Worm (Caenorhabditis elegans) whole organism, young adult: ENCODE measurements around the gene pqn-41.

ENCODE experiments used
- B0035.1 ChIP-seq: sonication (generic microtip); optimal IDR thresholded peaks from 2 replicates; lab custom pipeline; 2016; ENCODE audit warnings: missing genetic modification characterization, mild to moderate bottlenecking, missing compliant biosample characterization, missing genotype, missing genetic modification reagents
- F39B2.1 ChIP-seq: fragments of 200-800 bp; sonication (Bioruptor generic); IDR thresholded peaks from 2 replicates; pipeline ENCODE4 v1.3.6; 2022; ENCODE audit warnings: missing genetic modification reagents, missing genetic modification characterization, missing compliant biosample characterization
- F57A8.1 ChIP-seq: fragments of 200-800 bp; sonication (Bioruptor generic); optimal IDR thresholded peaks from 2 replicates; lab custom pipeline; 2018; ENCODE audit warnings: mild to moderate bottlenecking, missing genetic modification characterization, moderate library complexity, missing compliant biosample characterization
- K11D2.4 ChIP-seq: fragments of 200-800 bp; sonication (Bioruptor generic); IDR thresholded peaks from 2 replicates; pipeline ENCODE4 v1.3.6; 2022; ENCODE audit warnings: missing genetic modification reagents, missing genetic modification characterization, missing compliant biosample characterization
- T07F8.4 ChIP-seq: sonication (generic microtip); optimal IDR thresholded peaks from 2 replicates; lab custom pipeline; 2016; ENCODE audit warnings: mild to moderate bottlenecking, missing genetic modification characterization, moderate library complexity, missing compliant biosample characterization
- Y95B8A.8 ChIP-seq: fragments of 200-800 bp; sonication (Bioruptor generic); IDR thresholded peaks from 2 replicates; pipeline ENCODE4 v1.3.6; 2022; ENCODE audit warnings: missing genetic modification reagents, missing genetic modification characterization, missing compliant biosample characterization
- akir-1 ChIP-seq: fragments of 200-800 bp; sonication (Bioruptor generic); optimal IDR thresholded peaks from 2 replicates; lab custom pipeline; 2018; ENCODE audit warnings: mild to moderate bottlenecking, missing genetic modification characterization, moderate library complexity, missing compliant biosample characterization
- atf-7 ChIP-seq: sonication (generic microtip); optimal IDR thresholded peaks from 2 replicates; lab custom pipeline; 2017; ENCODE audit warnings: mild to moderate bottlenecking, missing genetic modification characterization, missing compliant biosample characterization
- attf-5 ChIP-seq: fragments of 200-800 bp; sonication (Bioruptor generic); optimal IDR thresholded peaks from 2 replicates; lab custom pipeline; 2018; ENCODE audit warnings: mild to moderate bottlenecking, missing genetic modification characterization, missing compliant biosample characterization
- bed-1 ChIP-seq: fragments of 200-800 bp; sonication (Bioruptor generic); IDR thresholded peaks from 2 replicates; pipeline ENCODE4 v1.3.6; 2022; ENCODE audit warnings: missing genetic modification reagents, missing genetic modification characterization, missing compliant biosample characterization
- cebp-1 ChIP-seq, 2 experiments: fragments of 200-800 bp in 1 of 2; sonication (Bioruptor generic) in 1 of 2; sonication (generic microtip) in 1 of 2; IDR thresholded peaks in 1 of 2; optimal IDR thresholded peaks in 1 of 2; 2 replicates each; pipeline versions ENCODE4 v1.3.6 to Lab custom; 2017 to 2022; ENCODE audit warnings: missing compliant biosample characterization in 2 of 2, missing genetic modification characterization in 2 of 2, mild to moderate bottlenecking in 1 of 2, missing genetic modification reagents in 1 of 2, moderate library complexity in 1 of 2
- chd-7 ChIP-seq: sonication (generic microtip); optimal IDR thresholded peaks from 2 replicates; lab custom pipeline; 2016; ENCODE audit warnings: mild to moderate bottlenecking, missing genetic modification characterization, moderate library complexity, missing compliant biosample characterization
- dpl-1 ChIP-seq: fragments of 150-350 bp; optimal IDR thresholded peaks from 2 replicates; lab custom pipeline; 2014; ENCODE audit warnings: missing biosample characterization, missing genetic modification reagents, missing genetic modification characterization
- ekl-4 ChIP-seq: fragments of 200-800 bp; sonication (Bioruptor generic); IDR thresholded peaks from 2 replicates; pipeline ENCODE4 v1.3.6; 2022; ENCODE audit warnings: missing genetic modification reagents, missing genetic modification characterization, missing compliant biosample characterization
- gei-17 ChIP-seq: fragments of 200-800 bp; sonication (Bioruptor generic); optimal IDR thresholded peaks from 2 replicates; lab custom pipeline; 2018; ENCODE audit warnings: mild to moderate bottlenecking, missing genetic modification characterization, missing compliant biosample characterization
- him-1 ChIP-seq: sonication (generic microtip); optimal IDR thresholded peaks from 2 replicates; lab custom pipeline; 2016; ENCODE audit warnings: missing genotype, missing genetic modification reagents, missing genetic modification characterization, missing compliant biosample characterization
- hlh-26 ChIP-seq: fragments of 200-800 bp; sonication (Bioruptor generic); conservative IDR thresholded peaks from 2 replicates; pipeline ENCODE4 v1.3.6; 2022; ENCODE audit warnings: missing genetic modification reagents, missing genetic modification characterization, missing compliant biosample characterization
- hmg-20 ChIP-seq: fragments of 200-800 bp; sonication (Bioruptor generic); IDR thresholded peaks from 2 replicates; pipeline ENCODE4 v1.3.6; 2022; ENCODE audit warnings: missing genetic modification reagents, missing genetic modification characterization, missing compliant biosample characterization
- lag-1 ChIP-seq: fragments of 200-800 bp; sonication (Bioruptor generic); IDR thresholded peaks from 2 replicates; pipeline ENCODE4 v1.3.6; 2022; ENCODE audit warnings: missing genetic modification reagents, missing genetic modification characterization, missing compliant biosample characterization
- let-526 ChIP-seq: fragments of 200-800 bp; sonication (Bioruptor generic); IDR thresholded peaks from 2 replicates; pipeline ENCODE4 v1.3.6; 2022; ENCODE audit warnings: missing genetic modification reagents, missing genetic modification characterization, missing compliant biosample characterization
- lin-35 ChIP-seq, 3 experiments: fragments of 150-350 bp in 2 of 3; sonication (generic microtip) in 1 of 3; optimal IDR thresholded peaks; 2 replicates each; lab custom pipeline; 2014 to 2018; ENCODE audit warnings: missing biosample characterization in 3 of 3, missing genetic modification characterization in 3 of 3, missing genetic modification reagents in 3 of 3
- lin-40 ChIP-seq: sonication (generic microtip); optimal IDR thresholded peaks from 2 replicates; lab custom pipeline; 2016; ENCODE audit warnings: missing genetic modification characterization, mild to moderate bottlenecking, missing compliant biosample characterization, missing genotype, missing genetic modification reagents
- lir-1 ChIP-seq: fragments of 200-800 bp; sonication (Bioruptor generic); conservative IDR thresholded peaks from 2 replicates; pipeline ENCODE4 v1.3.6; 2022; ENCODE audit warnings: missing genetic modification reagents, missing genetic modification characterization, missing compliant biosample characterization
- mcd-1 ChIP-seq: fragments of 200-800 bp; sonication (Bioruptor generic); IDR thresholded peaks from 2 replicates; pipeline ENCODE4 v1.3.6; 2022; ENCODE audit warnings: missing genetic modification reagents, missing genetic modification characterization, missing compliant biosample characterization
- nhr-80 ChIP-seq: sonication (generic microtip); optimal IDR thresholded peaks from 2 replicates; lab custom pipeline; 2016; ENCODE audit warnings: missing genetic modification characterization, missing compliant biosample characterization
- nhr-90 ChIP-seq: sonication (generic microtip); optimal IDR thresholded peaks from 2 replicates; lab custom pipeline; 2016; ENCODE audit warnings: missing genotype, mild to moderate bottlenecking, missing genetic modification characterization, missing compliant biosample characterization
- pbrm-1 ChIP-seq: fragments of 200-800 bp; sonication (Bioruptor generic); IDR thresholded peaks from 2 replicates; pipeline ENCODE4 v1.3.6; 2022; ENCODE audit warnings: missing genetic modification reagents, missing genetic modification characterization, missing compliant biosample characterization
- pha-4 ChIP-seq: fragments of 150-350 bp; sonication (generic microtip); optimal IDR thresholded peaks from 2 replicates; lab custom pipeline; 2014; ENCODE audit warnings: missing biosample characterization, missing genetic modification reagents, missing genetic modification characterization
- rec-8 ChIP-seq, 2 experiments: sonication (generic microtip); optimal IDR thresholded peaks; 2 replicates each; lab custom pipeline; 2016; ENCODE audit warnings: mild to moderate bottlenecking in 2 of 2, missing genetic modification characterization in 2 of 2, missing genetic modification reagents in 2 of 2, missing genotype in 2 of 2, missing biosample characterization in 1 of 2, missing compliant biosample characterization in 1 of 2, moderate library complexity in 1 of 2
- repo-1 ChIP-seq: sonication (generic microtip); optimal IDR thresholded peaks from 2 replicates; lab custom pipeline; 2017; ENCODE audit warnings: mild to moderate bottlenecking, missing genetic modification characterization, missing compliant biosample characterization
- sdz-38 ChIP-seq: sonication (generic microtip); optimal IDR thresholded peaks from 2 replicates; lab custom pipeline; 2016; ENCODE audit warnings: missing genotype, missing genetic modification characterization, missing compliant biosample characterization
- sea-2 ChIP-seq: fragments of 200-800 bp; sonication (Bioruptor generic); IDR thresholded peaks from 2 replicates; pipeline ENCODE4 v1.3.6; 2022; ENCODE audit warnings: missing genetic modification characterization, missing compliant biosample characterization
- snpc-1.3 ChIP-seq: sonication (generic microtip); optimal IDR thresholded peaks from 2 replicates; lab custom pipeline; 2017; ENCODE audit warnings: missing genetic modification characterization, mild to moderate bottlenecking, missing compliant biosample characterization, antibody characterized with exemption, moderate library complexity, missing genotype, missing genetic modification reagents; ENCODE audit not compliant: insufficient read depth
- snpc-3.4 ChIP-seq: sonication (generic microtip); optimal IDR thresholded peaks from 2 replicates; lab custom pipeline; 2017; ENCODE audit warnings: missing genetic modification characterization, mild to moderate bottlenecking, missing compliant biosample characterization, antibody characterized with exemption, moderate library complexity, missing genotype, missing genetic modification reagents
- snpc-4 ChIP-seq, 5 experiments: fragments of 150-350 bp in 1 of 5; sonication (generic microtip) in 4 of 5; optimal IDR thresholded peaks; 2 replicates each; lab custom pipeline; 2014 to 2018; ENCODE audit warnings: missing genetic modification characterization in 5 of 5, missing biosample characterization in 3 of 5, antibody characterized with exemption in 2 of 5, mild to moderate bottlenecking in 2 of 5, missing compliant biosample characterization in 2 of 5, missing genotype in 2 of 5, moderate library complexity in 2 of 5, missing genetic modification reagents in 1 of 5
- sptf-2 ChIP-seq: fragments of 200-800 bp; sonication (Bioruptor generic); optimal IDR thresholded peaks from 2 replicates; lab custom pipeline; 2018; ENCODE audit warnings: mild to moderate bottlenecking, missing genetic modification characterization, missing compliant biosample characterization
- tbp1 ChIP-seq: fragments of 200-800 bp; sonication (Bioruptor generic); optimal IDR thresholded peaks from 2 replicates; lab custom pipeline; 2018; ENCODE audit warnings: mild to moderate bottlenecking, missing genetic modification characterization, missing compliant biosample characterization
- tlf-1 ChIP-seq: fragments of 200-800 bp; sonication (Bioruptor generic); optimal IDR thresholded peaks from 2 replicates; lab custom pipeline; 2018; ENCODE audit warnings: mild to moderate bottlenecking, missing genetic modification characterization, missing compliant biosample characterization
- zfh-2 ChIP-seq: fragments of 200-800 bp; sonication (Bioruptor generic); conservative IDR thresholded peaks from 2 replicates; pipeline ENCODE4 v1.3.6; 2022; ENCODE audit warnings: missing genetic modification reagents, missing genetic modification characterization, missing compliant biosample characterization
- ztf-18 ChIP-seq: sonication (generic microtip); optimal IDR thresholded peaks from 2 replicates; lab custom pipeline; 2016; ENCODE audit warnings: missing genotype, mild to moderate bottlenecking, missing genetic modification characterization, missing compliant biosample characterization
- ztf-26 ChIP-seq: sonication (generic microtip); optimal IDR thresholded peaks from 2 replicates; lab custom pipeline; 2017; ENCODE audit warnings: missing genetic modification characterization, missing compliant biosample characterization
- ztf-28 ChIP-seq: fragments of 200-800 bp; sonication (Bioruptor generic); IDR thresholded peaks from 2 replicates; pipeline ENCODE4 v1.3.6; 2022; ENCODE audit warnings: missing genetic modification reagents, missing genetic modification characterization, missing compliant biosample characterization
- ztf-3 ChIP-seq: fragments of 200-800 bp; sonication (Bioruptor generic); optimal IDR thresholded peaks from 2 replicates; lab custom pipeline; 2018; ENCODE audit warnings: mild to moderate bottlenecking, missing genetic modification characterization, missing compliant biosample characterization

The pqn-41 gene

ce11 chrIII:1918311-1918932 is 12.7 kb downstream of the pqn-41 start:
- TF ChIP-seq F39B2.1 (GFP tag; lab: Robert Waterston, UW): no peak
- TF ChIP-seq tbp1: no peak

- peak; percentile 91 for TF ChIP-seq tlf-1 (GFP tag; lab: Kevin White, UChicago)
- no peak for TF ChIP-seq hlh-26 (GFP tag; lab: Robert Waterston, UW)
- TF ChIP-seq pha-4 (tag; lab: Kevin White, UChicago): peak; percentile 58
- peak; percentile 96 for TF ChIP-seq attf-5 (GFP tag; lab: Kevin White, UChicago)
- 0 out of 2 replicates have a peak, but pooled peaks have one; percentile 27 for TF ChIP-seq bed-1 (GFP tag; lab: Robert Waterston, UW)
- peak; percentile 98 for TF ChIP-seq atf-7 (tag; lab: Kevin White, UChicago)
- TF ChIP-seq pbrm-1: peak; percentile 76
- TF ChIP-seq ztf-18: peak; percentile 65
- TF ChIP-seq nhr-90 (tag; lab: Kevin White, UChicago): peak; percentile 96
- peak; percentile 100 for TF ChIP-seq nhr-80 (tag; lab: Kevin White, UChicago)
- TF ChIP-seq zfh-2 (GFP tag; lab: Robert Waterston, UW): peak; percentile 100
- TF ChIP-seq ztf-26 (tag; lab: Kevin White, UChicago): peak; percentile 94
- 0 out of 2 replicates have a peak, but pooled peaks have one; percentile 18 for TF ChIP-seq lag-1 (GFP tag; lab: Robert Waterston, UW)
- TF ChIP-seq snpc-1.3 (tag; lab: Kevin White, UChicago): peak; percentile 20
- peak; percentile 70 for TF ChIP-seq lir-1 (GFP tag; lab: Robert Waterston, UW)
- peak; percentile 84 for TF ChIP-seq mcd-1 (GFP tag; lab: Robert Waterston, UW)
- TF ChIP-seq ekl-4 (GFP tag; lab: Robert Waterston, UW): peak; percentile 55; the same call in 1 of the 2 replicates
- TF ChIP-seq let-526: no peak
- 0 out of 2 replicates have a peak, but pooled peaks have one; percentile 42 for TF ChIP-seq sea-2 (GFP tag; lab: Robert Waterston, UW)
- peak in 1 of 2 experiments; percentile 26 for TF ChIP-seq rec-8 (tag; optimal IDR thresholded peaks at IDR 0.05; lab: Kevin White, UChicago)
- TF ChIP-seq him-1 (tag; lab: Kevin White, UChicago): no peak
- TF ChIP-seq snpc-4 (GFP tag; optimal IDR thresholded peaks at IDR 0.05; lab: Kevin White, UChicago): peak; percentile 75
- TF ChIP-seq snpc-4 (tag; optimal IDR thresholded peaks at IDR 0.05; lab: Kevin White, UChicago): peak in 3 of 4 experiments; percentile 65 to 78 (median 74)
- no peak for TF ChIP-seq akir-1 (GFP tag; lab: Kevin White, UChicago)
- TF ChIP-seq gei-17 (GFP tag; lab: Kevin White, UChicago): peak; percentile 79
- peak in 2 of 3 experiments; percentile 1 to 42 for TF ChIP-seq lin-35 (GFP tag; optimal IDR thresholded peaks at IDR 0.05; lab: Kevin White, UChicago)
- no peak for TF ChIP-seq sdz-38 (tag; lab: Kevin White, UChicago)
- peak; percentile 61 for TF ChIP-seq F57A8.1 (GFP tag; lab: Kevin White, UChicago)
- TF ChIP-seq dpl-1: no peak
- TF ChIP-seq K11D2.4: peak; percentile 89
- TF ChIP-seq ztf-28 (GFP tag; lab: Robert Waterston, UW): no peak
- peak; percentile 81 for TF ChIP-seq repo-1 (tag; lab: Kevin White, UChicago)
- TF ChIP-seq chd-7 (tag; lab: Kevin White, UChicago): peak; percentile 98
- TF ChIP-seq B0035.1 (tag; lab: Kevin White, UChicago): peak; percentile 79
- no peak for TF ChIP-seq snpc-3.4 (tag; lab: Kevin White, UChicago)
- TF ChIP-seq ztf-3 (GFP tag; lab: Kevin White, UChicago): peak; percentile 93
- no peak for TF ChIP-seq Y95B8A.8 (GFP tag; lab: Robert Waterston, UW)
- TF ChIP-seq lin-40 (tag; lab: Kevin White, UChicago): peak; percentile 98
- TF ChIP-seq cebp-1 (GFP tag; IDR thresholded peaks at IDR 0.05; lab: Robert Waterston, UW): no peak; the same call in 1 of the 2 replicates
- peak; percentile 93 for TF ChIP-seq cebp-1 (tag; optimal IDR thresholded peaks at IDR 0.05; lab: Kevin White, UChicago)
- TF ChIP-seq T07F8.4 (tag; lab: Kevin White, UChicago): peak; percentile 54
- TF ChIP-seq sptf-2 (GFP tag; lab: Kevin White, UChicago): peak; percentile 19
- TF ChIP-seq hmg-20 (GFP tag; lab: Robert Waterston, UW): peak; percentile 38; the same call in 1 of the 2 replicates
Measured at ce11 chrIII:1921136-1921680, 15.4 kb downstream of the pqn-41 start.
